Fruit fly (Drosophila melanogaster): ENCODE results near the gene CG5676.

Gene CG5676

dm6 chr2L:10292066-10292560 lies 36.4 kb upstream of the CG5676 start, which contains the start of gene Ufd4 (continued):
- TF ChIP-seq CG14050 (GFP tag; IDR thresholded peaks at IDR 0.05) (no peak; the same call in 1 of the 3 replicates), CG15601 (tag; optimal IDR thresholded peaks at IDR 0.05) (no peak), CG14710 (tag; optimal IDR thresholded peaks at IDR 0.05) (peak; percentile 66), CG9797 (GFP tag; optimal IDR thresholded peaks at IDR 0.05) (no peak), CG9609 (GFP tag; optimal IDR thresholded peaks at IDR 0.05) (peak; percentile 16), bsh (GFP tag; optimal IDR thresholded peaks at IDR 0.05) (no peak), hkb (optimal IDR thresholded peaks at IDR 0.05) (no peak), hkb (GFP tag; IDR thresholded peaks at IDR 0.05) (peak; percentile 84), CG5953 (GFP tag; IDR thresholded peaks at IDR 0.05) (no peak), nerfin-1 (tag; optimal IDR thresholded peaks at IDR 0.05) (no peak), Ptx1 (GFP tag; IDR thresholded peaks at IDR 0.05) (no peak), CG1529 (GFP tag; optimal IDR thresholded peaks at IDR 0.05) (no peak), cg (GFP tag; optimal IDR thresholded peaks at IDR 0.05) (peak; percentile 84), CG4404 (GFP tag; IDR thresholded peaks at IDR 0.05) (no peak), Hand (GFP tag; optimal IDR thresholded peaks at IDR 0.05) (peak; percentile 81), Doc3 (GFP tag; IDR thresholded peaks at IDR 0.05; ENCODE audit: partially characterized antibody) (0 out of 3 replicates have a peak, but pooled peaks have one; percentile 36), lola (GFP tag; optimal IDR thresholded peaks at IDR 0.05) (peak in 1 of 3 experiments; percentile 66), crp (GFP tag; optimal IDR thresholded peaks at IDR 0.05) (no peak), Gsc (GFP tag; IDR thresholded peaks at IDR 0.05) (no peak), Drgx (GFP tag; IDR thresholded peaks at IDR 0.05) (no peak), Atf3 (GFP tag; optimal IDR thresholded peaks at IDR 0.05) (no peak), CG34376 (GFP tag; optimal IDR thresholded peaks at IDR 0.05) (peak; percentile 38), Oaz (GFP tag; IDR thresholded peaks at IDR 0.05) (no peak), toy (GFP tag; IDR thresholded peaks at IDR 0.05) (no peak), crc (GFP tag; optimal IDR thresholded peaks at IDR 0.05) (peak; percentile 28), pb (GFP tag; optimal IDR thresholded peaks at IDR 0.05) (no peak), CG6654 (GFP tag; optimal IDR thresholded peaks at IDR 0.05) (no peak), NK7.1 (GFP tag; optimal IDR thresholded peaks at IDR 0.05) (peak; percentile 16), ro (GFP tag; IDR thresholded peaks at IDR 0.05) (no peak), CG10654 (GFP tag; optimal IDR thresholded peaks at IDR 0.05) (peak; percentile 27), psq (GFP tag; optimal IDR thresholded peaks at IDR 0.05) (no peak), CG7839 (tag; optimal IDR thresholded peaks at IDR 0.05) (no peak), CG4360 (GFP tag; IDR thresholded peaks at IDR 0.05) (peak; percentile 52; the same call in 1 of the 2 replicates), Sry-β (GFP tag; optimal IDR thresholded peaks at IDR 0.05) (peak; percentile 15), gcm (GFP tag; optimal IDR thresholded peaks at IDR 0.05) (no peak), Awh (GFP tag; IDR thresholded peaks at IDR 0.05) (no peak), CG10267 (tag; optimal IDR thresholded peaks at IDR 0.05) (peak; percentile 74), oc (tag; optimal IDR thresholded peaks at IDR 0.05) (no peak), wor (GFP tag; IDR thresholded peaks at IDR 0.05) (no peak), dmrt11E (tag; optimal IDR thresholded peaks at IDR 0.05) (peak; percentile 62), CG17361 (GFP tag; IDR thresholded peaks at IDR 0.05) (no peak), CG11723 (GFP tag; optimal IDR thresholded peaks at IDR 0.05) (no peak), phol (tag; optimal IDR thresholded peaks at IDR 0.05) (peak; percentile 73), Spps (tag; optimal IDR thresholded peaks at IDR 0.05) (peak; percentile 43)

Data from whole organism, embryonic.